Worm (Caenorhabditis elegans): ENCODE results near the gene T05B11.4.

- no peak for TF ChIP-seq zim-3 (tag; optimal IDR thresholded peaks at IDR 0.05)
- no peak for TF ChIP-seq F57C9.4 (tag; optimal IDR thresholded peaks at IDR 0.05)
- TF ChIP-seq ama-1 (optimal IDR thresholded peaks at IDR 0.05), result no peak
- TF ChIP-seq ama-1 (GFP tag; optimal IDR thresholded peaks at IDR 0.05), result peak in 1 of 2 experiments; percentile 50
- TF ChIP-seq hsf-1 (GFP tag; IDR thresholded peaks at IDR 0.05), result peak; percentile 57; the same call in 1 of the 2 replicates
- no peak for TF ChIP-seq atf-7 (tag; optimal IDR thresholded peaks at IDR 0.05)
- no peak for TF ChIP-seq madf-8 (GFP tag; conservative IDR thresholded peaks at IDR 0.05)
- TF ChIP-seq F55B11.4 (tag; optimal IDR thresholded peaks at IDR 0.05; ENCODE audit: borderline replicate concordance, insufficient read depth), result no peak
- no peak for TF ChIP-seq repo-1 (tag; optimal IDR thresholded peaks at IDR 0.05)
- no peak for TF ChIP-seq ceh-100 (GFP tag; IDR thresholded peaks at IDR 0.05)
- TF ChIP-seq snpc-1.1 (tag; optimal IDR thresholded peaks at IDR 0.05; ENCODE audit: insufficient read depth), result no peak
- no peak for TF ChIP-seq nhr-120 (GFP tag; IDR thresholded peaks at IDR 0.05)
- TF ChIP-seq ZK185.1 (tag; optimal IDR thresholded peaks at IDR 0.05; ENCODE audit: poor library complexity, severe bottlenecking), result no peak
- TF ChIP-seq unc-62 (GFP tag; optimal IDR thresholded peaks at IDR 0.05), result no peak
Observed at ce11 chrV:7730488-7730887, 24.0 kb downstream of the T05B11.4 start.

Measured in whole organism, young adult.